Worm (Caenorhabditis elegans) whole organism, young adult: ENCODE results near the gene Y37D8A.2.

Source experiments
- ceh-79 ChIP-seq: sonication (generic microtip); optimal IDR thresholded peaks from 2 replicates; lab custom pipeline; 2017; ENCODE audit warnings: mild to moderate bottlenecking, missing genetic modification characterization, missing compliant biosample characterization
- let-607 ChIP-seq, 2 experiments: fragments of 200-800 bp in 1 of 2; sonication (Bioruptor generic) in 1 of 2; sonication (generic microtip) in 1 of 2; optimal IDR thresholded peaks; 2 replicates each; lab custom pipeline; 2016 to 2018; ENCODE audit warnings: mild to moderate bottlenecking in 2 of 2, missing compliant biosample characterization in 2 of 2, missing genetic modification characterization in 2 of 2, moderate library complexity in 2 of 2, missing genotype in 1 of 2
- lin-54 ChIP-seq: fragments of 200-800 bp; sonication (Bioruptor generic); optimal IDR thresholded peaks from 2 replicates; lab custom pipeline; 2018; ENCODE audit warnings: mild to moderate bottlenecking, missing genetic modification characterization, missing compliant biosample characterization
- nfya-2 ChIP-seq: fragments of 200-800 bp; sonication (Bioruptor generic); IDR thresholded peaks from 2 replicates; pipeline ENCODE4 v1.3.6; 2022; ENCODE audit warnings: missing genetic modification reagents, missing genetic modification characterization, missing compliant biosample characterization
- snpc-4 ChIP-seq, 5 experiments: fragments of 150-350 bp in 1 of 5; sonication (generic microtip) in 4 of 5; optimal IDR thresholded peaks; 2 replicates each; lab custom pipeline; 2014 to 2018; ENCODE audit warnings: missing genetic modification characterization in 5 of 5, missing biosample characterization in 3 of 5, antibody characterized with exemption in 2 of 5, mild to moderate bottlenecking in 2 of 5, missing compliant biosample characterization in 2 of 5, missing genotype in 2 of 5, moderate library complexity in 2 of 5, missing genetic modification reagents in 1 of 5
- somi-1 ChIP-seq: fragments of 200-800 bp; sonication (Bioruptor generic); optimal IDR thresholded peaks from 2 replicates; lab custom pipeline; 2018; ENCODE audit warnings: mild to moderate bottlenecking, missing genetic modification characterization, missing compliant biosample characterization

ce11 chrIII:12821331-12821730, 1.3 kb downstream of the Y37D8A.2 start:
- no peak for TF ChIP-seq ceh-79 (tag; lab: Kevin White, UChicago)
- no peak for TF ChIP-seq somi-1 (GFP tag; lab: Kevin White, UChicago)
- TF ChIP-seq snpc-4 (GFP tag; optimal IDR thresholded peaks at IDR 0.05; lab: Kevin White, UChicago) = no peak
- no peak for TF ChIP-seq snpc-4 (tag; optimal IDR thresholded peaks at IDR 0.05; lab: Kevin White, UChicago)
- TF ChIP-seq let-607 (tag; optimal IDR thresholded peaks at IDR 0.05; lab: Kevin White, UChicago) = no peak
- TF ChIP-seq nfya-2 (GFP tag; lab: Robert Waterston, UW) = no peak
- no peak for TF ChIP-seq lin-54
